Worm (Caenorhabditis elegans): ENCODE results near the gene clec-264.

DNA sequence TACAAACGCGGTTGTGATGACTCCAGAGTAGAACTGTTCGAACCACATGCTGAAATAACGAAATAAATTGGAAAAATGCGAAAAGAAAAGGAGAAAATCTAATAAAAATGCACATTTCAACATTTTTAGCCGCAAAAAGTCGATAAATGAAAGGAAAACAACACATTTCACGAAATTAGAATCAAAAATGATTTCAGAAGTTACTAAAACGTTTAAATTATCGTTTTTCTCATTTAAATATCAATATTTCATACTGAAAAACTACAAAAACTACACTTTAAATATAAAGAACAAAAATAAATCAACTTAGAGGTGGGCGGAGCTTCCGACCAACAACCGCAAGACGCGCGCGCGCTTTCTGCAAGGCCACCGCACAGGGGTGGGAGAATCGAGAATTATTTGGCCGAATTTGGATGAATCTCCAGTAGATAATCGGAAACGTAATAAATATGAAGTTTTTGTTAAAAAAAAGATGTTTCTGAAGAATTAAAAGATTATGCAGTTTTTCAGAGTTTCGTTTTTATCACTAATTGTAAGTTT, 1.4 kb upstream of the clec-264 start, which contains the start of gene ndua-1:
- TF ChIP-seq ama-1 (optimal IDR thresholded peaks at IDR 0.05) (no peak), ama-1 (GFP tag; optimal IDR thresholded peaks at IDR 0.05) (peak in 1 of 2 experiments; percentile 28), attf-6 (GFP tag; IDR thresholded peaks at IDR 0.05) (no peak), hrde-1 (tag; optimal IDR thresholded peaks at IDR 0.05; ENCODE audit: borderline replicate concordance) (no peak), Y67H2A.10 (GFP tag; conservative IDR thresholded peaks at IDR 0.05) (no peak), nfya-2 (GFP tag; IDR thresholded peaks at IDR 0.05) (no peak), unc-62 (GFP tag; optimal IDR thresholded peaks at IDR 0.05) (no peak), dox-1 (GFP tag; IDR thresholded peaks at IDR 0.05) (no peak)
